Worm (Caenorhabditis elegans) whole organism, dauer: ENCODE results near the gene Y37D8A.2.

Experiments
- unc-62 ChIP-seq: sonication (generic microtip); optimal IDR thresholded peaks from 2 replicates; lab custom pipeline; 2017; ENCODE audit warnings: missing biosample characterization, missing genetic modification reagents, missing genetic modification characterization

The Y37D8A.2 gene

DNA sequence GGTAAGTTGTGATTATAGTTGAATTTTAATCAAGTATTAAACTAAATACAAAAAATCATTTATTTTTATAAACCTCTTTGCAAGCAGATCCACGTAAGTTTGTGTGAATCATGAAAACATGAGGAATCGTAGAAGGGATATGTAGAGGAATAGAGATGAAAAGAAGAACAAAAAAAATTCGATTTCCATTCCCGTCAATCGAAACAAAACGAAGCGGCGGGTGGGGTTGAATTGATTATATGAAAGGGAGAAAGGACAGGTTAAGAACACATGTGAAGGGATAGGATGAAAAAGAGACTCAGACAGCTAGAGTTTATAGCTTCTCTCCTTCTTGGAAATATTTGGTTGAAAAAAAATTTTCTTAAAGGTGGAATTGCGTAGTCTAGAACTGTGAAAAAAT is 40.1 kb downstream of the Y37D8A.2 start:
- TF ChIP-seq unc-62: no peak

- no peak for TF ChIP-seq unc-62
These were observed 44.7 kb downstream of the Y37D8A.2 start, which contains the start of gene Y37D8A.8 for ce11 chrIII:12864648-12865047. Gene Y37D8A.8 (plus strand): TSS chrIII:12864948.

DNA sequence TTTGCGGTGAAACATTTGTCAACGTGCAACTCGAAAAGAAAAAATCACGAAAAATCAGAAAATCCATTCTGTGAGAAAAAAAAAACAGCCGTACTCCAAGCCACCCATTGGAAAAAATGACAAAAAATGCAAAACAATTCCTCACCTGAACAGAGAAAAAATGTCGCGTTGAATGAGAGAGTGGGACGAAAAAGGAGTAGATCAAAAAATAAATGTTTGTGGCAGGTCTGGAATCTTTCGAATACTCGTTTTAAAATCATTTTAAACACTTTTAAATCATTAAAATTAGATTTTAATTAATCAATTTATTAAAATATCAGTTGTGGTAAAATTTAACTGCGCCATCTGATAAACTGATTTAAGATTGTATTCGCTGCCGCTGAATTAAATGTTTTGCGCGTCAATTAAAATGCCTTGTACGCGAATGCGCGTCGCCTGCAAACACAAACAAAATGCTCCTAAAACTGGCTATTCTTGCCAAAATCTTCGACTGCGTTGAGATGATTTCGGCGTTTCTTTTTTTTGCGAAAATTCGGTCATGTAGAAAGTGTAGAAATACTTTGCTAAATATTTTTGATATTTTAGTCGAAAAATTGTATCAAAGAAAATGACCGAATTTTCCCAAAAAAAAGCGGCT is 50.2 kb downstream of the Y37D8A.2 start, which contains the start of gene Y37D8A.6:
Gene Y37D8A.6 (minus strand): TSS at position 238 of the 637 bp plus-strand sequence.
- TF ChIP-seq unc-62: no peak

DNA sequence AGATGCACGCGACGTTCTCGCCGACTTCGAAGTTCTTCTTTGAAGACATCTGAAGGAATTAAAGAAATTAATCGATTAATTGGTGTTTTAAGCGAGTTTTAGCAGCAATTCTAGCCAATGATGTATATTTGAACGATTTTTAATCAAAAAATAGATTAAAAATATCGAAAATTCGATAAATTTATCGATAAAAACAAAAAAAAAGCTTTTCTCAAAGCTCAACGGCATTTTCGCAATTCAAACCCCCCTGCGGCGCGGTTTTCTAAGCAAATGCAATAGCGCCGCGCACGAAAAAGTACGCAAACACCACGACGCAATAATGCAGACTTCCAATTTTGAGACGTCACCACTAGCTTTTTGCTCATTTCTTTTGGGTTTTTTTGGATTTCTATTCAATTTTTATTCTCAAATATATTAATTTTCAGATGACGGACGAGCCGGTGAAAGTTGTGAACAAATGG is 54.6 kb downstream of the Y37D8A.2 start, which contains the start of the genes mrg-1 and spcs-2:
Gene mrg-1 (minus strand): TSS at position 51 of the 461 bp plus-strand sequence.
Gene spcs-2 (plus strand): TSS at position 426 of the 461 bp plus-strand sequence.
- TF ChIP-seq unc-62: no peak
